Fruit fly (Drosophila melanogaster) whole organism, embryonic: ENCODE results near the gene Rbbp5.

Experiments
- Bdp1 ChIP-seq: fragments of 200-800 bp; sonication (Bioruptor generic); optimal IDR thresholded peaks from 3 replicates; lab custom pipeline; 2016; ENCODE audit warnings: missing biosample characterization, missing genetic modification characterization
- Bgb ChIP-seq: fragments of 200-800 bp; sonication (Bioruptor generic); IDR thresholded peaks from 2 replicates; pipeline ENCODE4 v1.3.6; 2022; ENCODE audit warnings: missing biosample characterization, missing genetic modification characterization; ENCODE audit not compliant: partially characterized antibody
- Bteb2 ChIP-seq: fragments of 200-800 bp; sonication (Bioruptor generic); optimal IDR thresholded peaks from 2 replicates; lab custom pipeline; 2016; ENCODE audit warnings: missing biosample characterization, missing genetic modification characterization
- CG12659 ChIP-seq: fragments of 200-800 bp; sonication (Bioruptor generic); optimal IDR thresholded peaks from 3 replicates; lab custom pipeline; 2017; ENCODE audit warnings: mild to moderate bottlenecking, missing biosample characterization, missing genetic modification reagents, missing genetic modification characterization
- CG15011 ChIP-seq: fragments of 200-800 bp; sonication (Bioruptor generic); optimal IDR thresholded peaks from 3 replicates; lab custom pipeline; 2018; ENCODE audit warnings: missing biosample characterization, mild to moderate bottlenecking, missing genetic modification characterization
- CG1529 ChIP-seq: fragments of 200-800 bp; sonication (Bioruptor generic); optimal IDR thresholded peaks from 3 replicates; lab custom pipeline; 2018; ENCODE audit warnings: missing biosample characterization, missing genetic modification characterization
- CG15696 ChIP-seq: fragments of 200-800 bp; sonication (Bioruptor generic); optimal IDR thresholded peaks from 2 replicates; lab custom pipeline; 2019; ENCODE audit warnings: missing biosample characterization, mild to moderate bottlenecking, missing genetic modification characterization, moderate library complexity
- CG17568 ChIP-seq: fragments of 200-800 bp; sonication (Bioruptor generic); optimal IDR thresholded peaks from 2 replicates; lab custom pipeline; 2018; ENCODE audit warnings: missing biosample characterization, mild to moderate bottlenecking, missing genetic modification characterization, moderate library complexity
- CG2875 ChIP-seq: fragments of 200-800 bp; sonication (Bioruptor generic); optimal IDR thresholded peaks from 2 replicates; lab custom pipeline; 2017; ENCODE audit warnings: missing biosample characterization, mild to moderate bottlenecking, missing genetic modification characterization, missing genetic modification reagents
- CG32532 ChIP-seq: fragments of 200-800 bp; sonication (Bioruptor generic); IDR thresholded peaks from 2 replicates; pipeline ENCODE4 v1.3.6; 2022; ENCODE audit warnings: missing biosample characterization, missing genetic modification characterization
- CG33557 ChIP-seq: fragments of 200-800 bp; sonication (Bioruptor generic); optimal IDR thresholded peaks from 2 replicates; lab custom pipeline; 2019; ENCODE audit warnings: missing biosample characterization, mild to moderate bottlenecking, missing genetic modification characterization, moderate library complexity
- CG4282 ChIP-seq: fragments of 200-800 bp; sonication (Bioruptor generic); optimal IDR thresholded peaks from 2 replicates; lab custom pipeline; 2016; ENCODE audit warnings: missing biosample characterization, missing genetic modification characterization
- CG6791 ChIP-seq: fragments of 200-800 bp; sonication (Bioruptor generic); IDR thresholded peaks from 3 replicates; pipeline ENCODE4 v1.3.6; 2022; ENCODE audit warnings: missing biosample characterization, missing genetic modification characterization; ENCODE audit not compliant: partially characterized antibody
- CG8290 ChIP-seq, 3 experiments: fragments of 200-800 bp; sonication (Bioruptor generic); optimal IDR thresholded peaks; 2 replicates each; lab custom pipeline; 2016 to 2019; ENCODE audit warnings: missing biosample characterization in 3 of 3, missing genetic modification characterization in 3 of 3, mild to moderate bottlenecking in 2 of 3, moderate library complexity in 1 of 3
- CG8359 ChIP-seq: fragments of 200-800 bp; sonication (Bioruptor generic); optimal IDR thresholded peaks from 2 replicates; lab custom pipeline; 2017; ENCODE audit warnings: missing biosample characterization, mild to moderate bottlenecking, missing genetic modification characterization, borderline replicate concordance
- CkIIα-i1 ChIP-seq: fragments of 200-800 bp; sonication (Bioruptor generic); IDR thresholded peaks from 2 replicates; pipeline ENCODE4 v1.3.6; 2022; ENCODE audit warnings: missing biosample characterization, missing genetic modification characterization
- Dek ChIP-seq: fragments of 200-800 bp; sonication (Bioruptor generic); optimal IDR thresholded peaks from 3 replicates; lab custom pipeline; 2019; ENCODE audit warnings: missing biosample characterization, mild to moderate bottlenecking, missing genetic modification characterization, moderate library complexity
- Fer2 ChIP-seq: fragments of 200-800 bp; sonication (Bioruptor generic); optimal IDR thresholded peaks from 2 replicates; lab custom pipeline; 2018; ENCODE audit warnings: missing biosample characterization, mild to moderate bottlenecking, missing genetic modification characterization, moderate library complexity
- Gsc ChIP-seq: fragments of 200-800 bp; sonication (Bioruptor generic); IDR thresholded peaks from 2 replicates; pipeline ENCODE4 v1.3.6; 2022; ENCODE audit warnings: missing biosample characterization, missing genetic modification characterization
- H2.0 ChIP-seq: fragments of 200-800 bp; sonication (Bioruptor generic); IDR thresholded peaks from 2 replicates; pipeline ENCODE4 v1.3.6; 2022; ENCODE audit warnings: missing biosample characterization, missing genetic modification characterization
- Hmr ChIP-seq: fragments of 200-800 bp; sonication (Bioruptor generic); optimal IDR thresholded peaks from 3 replicates; lab custom pipeline; 2017; ENCODE audit warnings: mild to moderate bottlenecking, missing biosample characterization, missing genetic modification reagents, missing genetic modification characterization
- Hr51 ChIP-seq, 2 experiments: fragments of 200-800 bp; sonication (Bioruptor generic); optimal IDR thresholded peaks; 2 replicates in 1 of 2; 3 replicates in 1 of 2; lab custom pipeline; 2016 to 2018; ENCODE audit warnings: missing biosample characterization in 2 of 2, missing genetic modification characterization in 2 of 2, mild to moderate bottlenecking in 1 of 2, moderate library complexity in 1 of 2
- MTF-1 ChIP-seq: fragments of 200-800 bp; sonication (Bioruptor generic); optimal IDR thresholded peaks from 2 replicates; lab custom pipeline; 2018; ENCODE audit warnings: missing biosample characterization, mild to moderate bottlenecking, missing genetic modification characterization, borderline replicate concordance
- Myb ChIP-seq: fragments of 200-800 bp; sonication (Bioruptor generic); optimal IDR thresholded peaks from 2 replicates; lab custom pipeline; 2016; ENCODE audit warnings: missing biosample characterization, missing genetic modification characterization
- NC2β ChIP-seq: fragments of 200-800 bp; sonication (Bioruptor generic); optimal IDR thresholded peaks from 2 replicates; lab custom pipeline; 2016; ENCODE audit warnings: missing biosample characterization, missing genetic modification characterization
- Opbp ChIP-seq: fragments of 200-800 bp; sonication (Bioruptor generic); IDR thresholded peaks from 3 replicates; pipeline ENCODE4 v1.3.6; 2022; ENCODE audit warnings: missing biosample characterization, missing genetic modification characterization; ENCODE audit not compliant: partially characterized antibody
- Pdp1 ChIP-seq, 2 experiments: fragments of 200-800 bp; sonication (Bioruptor generic); optimal IDR thresholded peaks; 3 replicates each; lab custom pipeline; 2016; ENCODE audit warnings: missing biosample characterization in 2 of 2, missing genetic modification characterization in 2 of 2, mild to moderate bottlenecking in 1 of 2, moderate library complexity in 1 of 2
- Sox100B ChIP-seq: fragments of 200-800 bp; sonication (Bioruptor generic); optimal IDR thresholded peaks from 3 replicates; lab custom pipeline; 2018; ENCODE audit warnings: missing biosample characterization, mild to moderate bottlenecking, missing genetic modification characterization
- Tbp ChIP-seq: fragments of >200 bp; optimal IDR thresholded peaks from 2 replicates; lab custom pipeline; 2018; ENCODE audit warnings: missing biosample characterization, missing genetic modification characterization
- ara ChIP-seq: fragments of 200-800 bp; sonication (Bioruptor generic); IDR thresholded peaks from 2 replicates; pipeline ENCODE4 v1.3.6; 2022; ENCODE audit warnings: missing biosample characterization, missing genetic modification characterization
- bcd ChIP-seq: fragments of 200-800 bp; sonication (Bioruptor generic); optimal IDR thresholded peaks from 2 replicates; lab custom pipeline; 2017; ENCODE audit warnings: missing biosample characterization, mild to moderate bottlenecking, missing genetic modification characterization
- crp ChIP-seq, 2 experiments: fragments of 200-800 bp; sonication (Bioruptor generic); optimal IDR thresholded peaks; 2 replicates in 1 of 2; 3 replicates in 1 of 2; lab custom pipeline; 2017; ENCODE audit warnings: missing biosample characterization in 2 of 2, missing genetic modification characterization in 2 of 2, mild to moderate bottlenecking in 1 of 2, moderate library complexity in 1 of 2
- dysf ChIP-seq: fragments of 200-800 bp; sonication (Bioruptor generic); IDR thresholded peaks from 3 replicates; pipeline ENCODE4 v1.3.6; 2022; ENCODE audit warnings: missing biosample characterization, missing genetic modification characterization
- ems ChIP-seq: fragments of 200-800 bp; sonication (Bioruptor generic); optimal IDR thresholded peaks from 3 replicates; lab custom pipeline; 2016; ENCODE audit warnings: missing biosample characterization, missing genetic modification characterization
- eve ChIP-seq, 2 experiments: fragments of >200 bp; optimal IDR thresholded peaks; 2 replicates each; lab custom pipeline; 2017; ENCODE audit warnings: missing biosample characterization in 2 of 2, missing genetic modification characterization in 2 of 2
- fd64A ChIP-seq: fragments of 200-800 bp; sonication (Bioruptor generic); optimal IDR thresholded peaks from 3 replicates; lab custom pipeline; 2018; ENCODE audit warnings: missing biosample characterization, mild to moderate bottlenecking, missing genetic modification characterization
- ind ChIP-seq: fragments of 200-800 bp; sonication (Bioruptor generic); optimal IDR thresholded peaks from 3 replicates; lab custom pipeline; 2016; ENCODE audit warnings: missing biosample characterization, missing genetic modification characterization
- insv ChIP-seq, 2 experiments: fragments of 200-800 bp; sonication (Bioruptor generic); optimal IDR thresholded peaks; 3 replicates each; lab custom pipeline; 2016 to 2018; ENCODE audit warnings: missing biosample characterization in 2 of 2, missing genetic modification characterization in 2 of 2
- mld ChIP-seq: fragments of 200-800 bp; sonication (Bioruptor generic); IDR thresholded peaks from 3 replicates; pipeline ENCODE4 v1.3.6; 2022; ENCODE audit warnings: missing biosample characterization, missing genetic modification characterization; ENCODE audit not compliant: partially characterized antibody
- pho ChIP-seq: fragments of 200-800 bp; sonication (Bioruptor generic); optimal IDR thresholded peaks from 2 replicates; lab custom pipeline; 2016; ENCODE audit warnings: missing biosample characterization, missing genetic modification characterization
- repo ChIP-seq: fragments of 200-800 bp; sonication (Bioruptor generic); optimal IDR thresholded peaks from 2 replicates; lab custom pipeline; 2016; ENCODE audit warnings: missing biosample characterization, missing genetic modification characterization
- sc ChIP-seq, 3 experiments: fragments of >200 bp in 2 of 3; fragments of 200-800 bp in 1 of 3; sonication (Bioruptor generic) in 1 of 3; optimal IDR thresholded peaks; 2 replicates in 2 of 3; 3 replicates in 1 of 3; lab custom pipeline; 2017; ENCODE audit warnings: mild to moderate bottlenecking in 1 of 3, missing biosample characterization in 1 of 3, missing genetic modification characterization in 1 of 3, missing genetic modification reagents in 1 of 3
- tll ChIP-seq, 2 experiments: fragments of 200-800 bp in 1 of 2; fragments of >200 bp in 1 of 2; sonication (Bioruptor generic) in 1 of 2; optimal IDR thresholded peaks; 2 replicates each; lab custom pipeline; 2017 to 2019; ENCODE audit warnings: missing biosample characterization in 2 of 2, missing genetic modification characterization in 2 of 2, mild to moderate bottlenecking in 1 of 2, moderate library complexity in 1 of 2
- wdn ChIP-seq: fragments of 200-800 bp; sonication (Bioruptor generic); IDR thresholded peaks from 2 replicates; pipeline ENCODE4 v1.3.6; 2022; ENCODE audit warnings: missing biosample characterization, missing genetic modification characterization

Rbbp5 gene

DNA sequence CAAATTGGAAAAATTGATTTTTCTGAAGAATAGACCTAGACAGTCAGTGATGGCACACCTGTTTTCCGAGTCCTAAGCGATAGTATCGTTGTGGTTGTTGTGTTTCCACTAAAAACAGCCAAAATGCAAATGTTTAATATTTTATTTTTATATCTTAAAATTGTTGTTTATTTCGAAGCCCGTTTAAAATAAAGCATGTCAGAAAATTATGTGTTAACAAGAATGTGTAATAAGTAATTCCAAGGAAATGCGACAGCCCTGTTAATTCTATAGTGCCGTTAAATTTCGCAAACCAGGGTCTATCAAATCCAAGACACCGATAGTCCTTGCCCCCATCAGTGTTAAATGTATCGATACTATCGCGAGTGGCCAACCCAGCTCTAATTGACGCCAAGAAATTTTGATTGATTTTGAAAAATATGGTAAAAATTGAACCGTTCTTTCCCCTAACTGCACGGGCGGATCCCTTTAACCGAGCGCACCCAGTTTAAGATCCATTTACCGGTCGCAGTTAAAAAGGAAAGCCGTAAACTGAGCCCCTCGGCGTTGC lies 45.6 kb downstream of the Rbbp5 start, which contains the start of gene Pex23 (continued):
- TF ChIP-seq CG17568, result no peak
- peak; percentile 77 for TF ChIP-seq bcd (GFP tag; lab: Kevin White, UChicago)
- peak in 1 of 2 experiments; percentile 73 for TF ChIP-seq crp (GFP tag; optimal IDR thresholded peaks at IDR 0.05; lab: Kevin White, UChicago)
- peak; percentile 66 for TF ChIP-seq ara (GFP tag; lab: Robert Waterston, UW)
- no peak for TF ChIP-seq CG15011 (GFP tag; lab: Kevin White, UChicago)
- peak in 1 of 2 experiments; percentile 73 for TF ChIP-seq insv (GFP tag; optimal IDR thresholded peaks at IDR 0.05; lab: Kevin White, UChicago)
- TF ChIP-seq Bdp1 (GFP tag; lab: Kevin White, UChicago), result peak; percentile 70
- TF ChIP-seq fd64A (GFP tag; lab: Kevin White, UChicago), result no peak
- TF ChIP-seq Bgb (GFP tag; lab: Robert Waterston, UW), result peak; percentile 95
- TF ChIP-seq dysf (GFP tag; lab: Robert Waterston, UW), result peak; percentile 77
- TF ChIP-seq CG1529 (GFP tag; lab: Kevin White, UChicago), result no peak
- TF ChIP-seq ems, result peak; percentile 71
- peak; percentile 71 for TF ChIP-seq H2.0
- peak; percentile 95 for TF ChIP-seq CG6791
- peak; percentile 45 for TF ChIP-seq CG33557 (GFP tag; lab: Kevin White, UChicago)
- TF ChIP-seq CG12659 (GFP tag; lab: Kevin White, UChicago), result peak; percentile 91
- peak; percentile 75 for TF ChIP-seq CG15696 (tag; lab: Kevin White, UChicago)
- peak; percentile 28 for TF ChIP-seq repo (GFP tag; lab: Kevin White, UChicago)
- no peak for TF ChIP-seq Sox100B (GFP tag; lab: Kevin White, UChicago)
- peak; percentile 22 for TF ChIP-seq CG2875 (GFP tag; lab: Kevin White, UChicago)
- TF ChIP-seq Opbp (GFP tag; lab: Robert Waterston, UW), result peak; percentile 92
- TF ChIP-seq Tbp (GFP tag; lab: Kevin White, UChicago), result no peak
- no peak for TF ChIP-seq eve (GFP tag; optimal IDR thresholded peaks at IDR 0.05; lab: Kevin White, UChicago)
- TF ChIP-seq CG32532, result peak; percentile 87
- TF ChIP-seq Dek (tag; lab: Kevin White, UChicago), result peak; percentile 73
- peak; percentile 62 to 69 for TF ChIP-seq tll (GFP tag; optimal IDR thresholded peaks at IDR 0.05; lab: Kevin White, UChicago)
- TF ChIP-seq mld (GFP tag; lab: Robert Waterston, UW), result peak; percentile 94
- TF ChIP-seq Hr51 (GFP tag; optimal IDR thresholded peaks at IDR 0.05; lab: Kevin White, UChicago), result peak; percentile 72 to 79
- TF ChIP-seq Pdp1 (GFP tag; optimal IDR thresholded peaks at IDR 0.05; lab: Kevin White, UChicago), result peak in 1 of 2 experiments; percentile 72
- TF ChIP-seq CG4282, result peak; percentile 28
- TF ChIP-seq ind (GFP tag; lab: Kevin White, UChicago), result peak; percentile 85
- TF ChIP-seq MTF-1 (GFP tag; lab: Kevin White, UChicago), result no peak
- no peak for TF ChIP-seq CG8359 (GFP tag; lab: Kevin White, UChicago)
- peak; percentile 51 for TF ChIP-seq Bteb2 (GFP tag; lab: Kevin White, UChicago)
- TF ChIP-seq pho (GFP tag; lab: Kevin White, UChicago), result peak; percentile 77
- TF ChIP-seq Fer2 (tag; lab: Kevin White, UChicago), result peak; percentile 60
- peak; percentile 81 for TF ChIP-seq Hmr
- peak; percentile 53 for TF ChIP-seq NC2β (GFP tag; lab: Kevin White, UChicago)
- TF ChIP-seq Myb (GFP tag; lab: Kevin White, UChicago), result peak; percentile 61
- TF ChIP-seq sc (optimal IDR thresholded peaks at IDR 0.05; lab: Kevin White, UChicago), result no peak
- no peak for TF ChIP-seq sc (GFP tag; optimal IDR thresholded peaks at IDR 0.05; lab: Kevin White, UChicago)
- 0 out of 2 replicates have a peak, but pooled peaks have one; percentile 6 for TF ChIP-seq CkIIα-i1
- TF ChIP-seq CG8290 (GFP tag; optimal IDR thresholded peaks at IDR 0.05; lab: Kevin White, UChicago), result peak; percentile 89
- TF ChIP-seq CG8290 (tag; optimal IDR thresholded peaks at IDR 0.05; lab: Kevin White, UChicago), result peak; percentile 49 to 87
- no peak for TF ChIP-seq wdn (GFP tag; lab: Robert Waterston, UW)
- no peak for TF ChIP-seq Gsc (GFP tag; lab: Robert Waterston, UW)
